Worm (Caenorhabditis elegans) whole organism, midembryonic: ENCODE data around the gene aldo-2.

ENCODE experiments used
- T22C8.4 ChIP-seq: fragments of 200-800 bp; sonication (Bioruptor generic); IDR thresholded peaks from 2 replicates; pipeline ENCODE4 v1.3.6; 2022; ENCODE audit warnings: missing genetic modification characterization, missing compliant biosample characterization
- cog-1 ChIP-seq: sonication (generic microtip); optimal IDR thresholded peaks from 2 replicates; lab custom pipeline; 2016; ENCODE audit warnings: missing genetic modification characterization, missing compliant biosample characterization
- flt-1 ChIP-seq: fragments of 200-800 bp; sonication (Bioruptor generic); IDR thresholded peaks from 2 replicates; pipeline ENCODE4 v1.3.6; 2022; ENCODE audit warnings: missing genetic modification characterization, missing compliant biosample characterization
- klf-2 ChIP-seq: fragments of 200-800 bp; sonication (Bioruptor generic); conservative IDR thresholded peaks from 2 replicates; pipeline ENCODE4 v1.3.6; 2022; ENCODE audit warnings: missing genetic modification reagents, missing genetic modification characterization, missing compliant biosample characterization
- med-1 ChIP-seq: sonication (generic microtip); optimal IDR thresholded peaks from 2 replicates; lab custom pipeline; 2017; ENCODE audit warnings: missing genetic modification characterization, mild to moderate bottlenecking, missing compliant biosample characterization, antibody characterized with exemption, missing genetic modification reagents; ENCODE audit not compliant: insufficient read depth
- ref-1 ChIP-seq: fragments of 200-800 bp; sonication (Bioruptor generic); conservative IDR thresholded peaks from 2 replicates; pipeline ENCODE4 v1.3.6; 2022; ENCODE audit warnings: missing genetic modification reagents, missing genetic modification characterization, missing compliant biosample characterization
- tab-1 ChIP-seq: fragments of 200-800 bp; sonication (Bioruptor generic); IDR thresholded peaks from 2 replicates; pipeline ENCODE4 v1.3.6; 2022; ENCODE audit warnings: missing genetic modification characterization, missing compliant biosample characterization
- ztf-23 ChIP-seq: fragments of 200-800 bp; sonication (Bioruptor generic); IDR thresholded peaks from 2 replicates; pipeline ENCODE4 v1.3.6; 2022; ENCODE audit warnings: missing genetic modification reagents, missing genetic modification characterization, missing compliant biosample characterization
- ztf-29 ChIP-seq: fragments of 200-800 bp; sonication (Bioruptor generic); IDR thresholded peaks from 2 replicates; pipeline ENCODE4 v1.3.6; 2022; ENCODE audit warnings: missing genetic modification reagents, missing genetic modification characterization, missing compliant biosample characterization

aldo-2 gene

ce11 chrIII:5839598-5839997 lies 36.8 kb downstream of the aldo-2 start:
- TF ChIP-seq klf-2 (GFP tag; lab: Robert Waterston, UW) (no peak), med-1 (GFP tag; lab: Kevin White, UChicago) (no peak), cog-1 (tag; lab: Kevin White, UChicago) (no peak), ref-1 (no peak), ztf-29 (no peak), ztf-23 (no peak), tab-1 (GFP tag; lab: Robert Waterston, UW) (no peak), T22C8.4 (GFP tag; lab: Robert Waterston, UW) (no peak)

DNA sequence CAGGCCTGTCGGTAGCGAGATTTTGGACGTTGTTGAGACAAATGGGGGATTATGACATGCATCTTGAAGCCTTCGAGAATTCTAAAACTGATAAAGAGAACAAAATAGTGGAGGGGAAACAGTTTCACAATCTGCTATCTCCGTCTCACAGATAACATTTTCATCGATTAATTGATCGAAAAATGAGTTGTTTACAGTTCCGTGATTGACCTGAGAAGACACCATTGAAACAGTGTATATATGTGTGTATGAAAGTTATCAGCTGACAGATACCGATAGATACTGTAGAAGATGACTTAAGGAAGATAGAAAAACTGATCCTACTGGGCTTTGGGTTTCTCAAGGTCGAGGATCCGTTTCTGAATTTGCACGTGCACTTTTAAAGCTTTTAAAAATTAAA lies 37.3 kb downstream of the aldo-2 start:
- TF ChIP-seq flt-1 (GFP tag; lab: Robert Waterston, UW) (no peak), klf-2 (GFP tag; lab: Robert Waterston, UW) (no peak), cog-1 (tag; lab: Kevin White, UChicago) (no peak), T22C8.4 (GFP tag; lab: Robert Waterston, UW) (no peak), tab-1 (GFP tag; lab: Robert Waterston, UW) (no peak), ztf-29 (no peak), ref-1 (no peak), med-1 (GFP tag; lab: Kevin White, UChicago) (no peak), ztf-23 (no peak)

ce11 chrIII:5838159-5839046 lies 38.0 kb downstream of the aldo-2 start:
- TF ChIP-seq ztf-23 (no peak), T22C8.4 (GFP tag; lab: Robert Waterston, UW) (no peak), ref-1 (no peak), klf-2 (GFP tag; lab: Robert Waterston, UW) (no peak), med-1 (GFP tag; lab: Kevin White, UChicago) (no peak), tab-1 (GFP tag; lab: Robert Waterston, UW) (no peak), flt-1 (GFP tag; lab: Robert Waterston, UW) (no peak), cog-1 (tag; lab: Kevin White, UChicago) (no peak), ztf-29 (no peak)

ce11 chrIII:5836816-5837215 lies 39.6 kb downstream of the aldo-2 start, which contains the start of gene W04D12.1:
TSS of gene W04D12.1 (plus strand) at chrIII:5836926.
- TF ChIP-seq med-1 (GFP tag; lab: Kevin White, UChicago) (no peak), klf-2 (GFP tag; lab: Robert Waterston, UW) (no peak), tab-1 (GFP tag; lab: Robert Waterston, UW) (no peak), ztf-23 (no peak), T22C8.4 (GFP tag; lab: Robert Waterston, UW) (no peak), flt-1 (GFP tag; lab: Robert Waterston, UW) (no peak), cog-1 (tag; lab: Kevin White, UChicago) (no peak), ref-1 (no peak), ztf-29 (no peak)

DNA sequence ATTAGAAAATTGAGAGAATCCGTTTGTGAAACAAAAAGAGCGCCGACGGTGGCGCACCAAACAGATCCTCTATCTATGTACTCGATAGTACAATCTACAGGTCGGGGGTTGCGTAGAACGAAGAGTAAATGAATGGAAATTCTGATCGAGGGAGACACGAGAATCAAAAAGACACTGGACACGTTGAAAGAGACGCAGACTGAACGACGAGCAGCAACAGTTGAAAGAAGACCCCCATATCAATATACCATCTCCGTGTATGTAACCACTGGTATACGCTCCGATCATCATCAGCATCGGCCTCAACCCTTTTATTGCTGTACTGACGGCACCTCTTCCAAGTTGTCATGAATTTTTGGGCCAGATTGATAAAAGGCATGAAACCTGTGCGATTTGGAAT lies 40.2 kb downstream of the aldo-2 start:
- TF ChIP-seq flt-1 (GFP tag; lab: Robert Waterston, UW) = no peak

ce11 chrIII:5835163-5835871 lies 41.1 kb downstream of the aldo-2 start:
- TF ChIP-seq med-1 (GFP tag; lab: Kevin White, UChicago) (no peak), ztf-23 (0 out of 2 replicates have a peak, but pooled peaks have one; percentile 22)

DNA sequence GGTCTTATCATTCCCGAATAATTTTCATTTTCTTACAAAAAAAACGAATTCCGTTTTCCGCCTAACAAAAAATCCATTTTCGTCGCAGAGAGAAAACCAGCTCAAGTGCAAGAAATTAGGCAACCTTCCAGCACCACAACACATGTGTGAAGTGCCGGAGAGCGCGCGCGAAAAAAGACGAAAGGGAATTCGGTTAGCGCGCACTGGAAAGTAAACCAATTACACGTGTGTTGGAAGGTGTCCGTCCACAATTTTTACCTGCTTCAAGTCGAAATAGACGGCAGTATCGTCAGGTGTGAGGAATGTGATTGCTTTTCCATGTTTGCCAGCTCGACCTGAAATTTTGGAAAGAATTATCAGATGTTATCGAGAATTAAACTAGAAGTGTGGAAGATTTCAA lies 41.8 kb downstream of the aldo-2 start:
- TF ChIP-seq klf-2 (GFP tag; lab: Robert Waterston, UW) (no peak), ref-1 (no peak), cog-1 (tag; lab: Kevin White, UChicago) (no peak), flt-1 (GFP tag; lab: Robert Waterston, UW) (no peak), ztf-23 (no peak), T22C8.4 (GFP tag; lab: Robert Waterston, UW) (no peak), med-1 (GFP tag; lab: Kevin White, UChicago) (no peak), ztf-29 (no peak), tab-1 (GFP tag; lab: Robert Waterston, UW) (no peak)

ce11 chrIII:5834053-5834452 lies 42.4 kb downstream of the aldo-2 start, which contains the start of gene R12B2.6:
TSS of gene R12B2.6 (minus strand) at chrIII:5834153.
- TF ChIP-seq ref-1 (no peak), klf-2 (GFP tag; lab: Robert Waterston, UW) (no peak), med-1 (GFP tag; lab: Kevin White, UChicago) (no peak), ztf-23 (no peak), flt-1 (GFP tag; lab: Robert Waterston, UW) (no peak), ztf-29 (no peak), tab-1 (GFP tag; lab: Robert Waterston, UW) (no peak), T22C8.4 (GFP tag; lab: Robert Waterston, UW) (no peak), cog-1 (tag; lab: Kevin White, UChicago) (no peak)

DNA sequence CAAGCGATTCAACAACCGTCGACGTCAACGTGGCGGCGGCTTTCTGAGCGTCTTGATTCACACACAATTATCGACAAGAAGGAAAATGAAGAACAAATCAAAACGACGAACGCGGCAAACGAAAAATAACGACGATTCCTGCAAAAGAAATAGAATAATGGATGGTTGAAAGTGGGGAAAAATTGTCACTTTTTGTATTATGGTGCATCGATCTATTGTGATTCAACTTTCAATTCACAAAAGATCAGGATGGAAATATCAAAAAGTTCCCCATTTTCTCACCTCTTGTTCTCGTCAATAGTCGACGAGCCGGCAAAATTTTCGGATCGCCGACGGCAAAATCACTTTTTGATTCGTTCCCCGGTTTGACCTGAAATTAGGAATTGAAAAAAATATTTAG lies 43.0 kb downstream of the aldo-2 start, which contains the start of the genes R12B2.13 and mdt-15:
Gene R12B2.13, minus strand, starts transcription at position 101 of the 400 bp plus-strand sequence.
Gene mdt-15, minus strand, starts transcription at position 376 of the 400 bp plus-strand sequence.
- TF ChIP-seq tab-1 (GFP tag; lab: Robert Waterston, UW) = no peak
- no peak for TF ChIP-seq ref-1
- no peak for TF ChIP-seq cog-1 (tag; lab: Kevin White, UChicago)
- TF ChIP-seq flt-1 (GFP tag; lab: Robert Waterston, UW) = no peak
- no peak for TF ChIP-seq T22C8.4 (GFP tag; lab: Robert Waterston, UW)
- TF ChIP-seq ztf-23 = no peak
- no peak for TF ChIP-seq ztf-29
- no peak for TF ChIP-seq klf-2 (GFP tag; lab: Robert Waterston, UW)
- TF ChIP-seq med-1 (GFP tag; lab: Kevin White, UChicago) = no peak
